Worm (Caenorhabditis elegans): Measurements from ENCODE around the gene C16C8.5.

ce11 chrII:3472316-3472715, 27.1 kb upstream of the C16C8.5 start, which contains the start of gene Y49F6B.12:
- TF ChIP-seq scrt-1 (GFP tag; IDR thresholded peaks at IDR 0.05) = no peak
- TF ChIP-seq ets-7 (tag; optimal IDR thresholded peaks at IDR 0.05) = no peak
- TF ChIP-seq tbx-37 (GFP tag; conservative IDR thresholded peaks at IDR 0.05) = no peak
- no peak for TF ChIP-seq ama-1 (optimal IDR thresholded peaks at IDR 0.05)
- TF ChIP-seq hnd-1 (tag; optimal IDR thresholded peaks at IDR 0.05) = no peak
- TF ChIP-seq hmbx-1 (tag; optimal IDR thresholded peaks at IDR 0.05) = no peak
- TF ChIP-seq pes-1 (GFP tag; IDR thresholded peaks at IDR 0.05) = no peak
- TF ChIP-seq sea-1 (GFP tag; conservative IDR thresholded peaks at IDR 0.05) = no peak
- no peak for TF ChIP-seq flt-1 (GFP tag; IDR thresholded peaks at IDR 0.05)
- no peak for TF ChIP-seq ceh-13 (GFP tag; optimal IDR thresholded peaks at IDR 0.05)
- no peak for TF ChIP-seq ceh-36 (tag; optimal IDR thresholded peaks at IDR 0.05)
- TF ChIP-seq hmg-4 (GFP tag; optimal IDR thresholded peaks at IDR 0.05) = no peak
- TF ChIP-seq tra-4 (tag; optimal IDR thresholded peaks at IDR 0.05) = no peak
